Fruit fly (Drosophila melanogaster): ENCODE data around the gene Zip99C.

The Zip99C gene

DNA sequence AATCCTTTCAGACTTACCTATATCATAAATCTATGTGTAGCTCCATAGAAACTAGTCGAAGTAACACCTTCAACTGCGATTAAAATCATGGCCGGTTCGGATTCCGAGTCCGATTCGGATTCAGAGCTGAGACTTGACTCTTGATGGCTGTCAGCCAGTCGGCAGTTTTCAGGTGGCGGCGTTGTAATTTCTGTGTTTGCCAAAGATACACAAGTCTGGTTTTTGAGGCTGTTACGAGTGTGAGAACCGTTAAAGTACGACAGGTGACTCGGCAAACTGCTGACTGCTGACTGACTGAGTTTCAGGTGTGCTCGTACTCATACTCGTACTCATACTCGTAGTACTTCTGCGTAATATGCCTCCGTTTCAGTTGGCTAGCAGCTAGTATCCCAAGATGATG is 22.5 kb upstream of the Zip99C start (continued):
- TF ChIP-seq Lhr (GFP tag; optimal IDR thresholded peaks at IDR 0.05) = no peak
- peak; percentile 19 for TF ChIP-seq CG31365 (tag; optimal IDR thresholded peaks at IDR 0.05)
- TF ChIP-seq nom (GFP tag; optimal IDR thresholded peaks at IDR 0.05) = no peak
- TF ChIP-seq zf30C (GFP tag; optimal IDR thresholded peaks at IDR 0.05) = no peak
- no peak for TF ChIP-seq CG32772 (GFP tag; IDR thresholded peaks at IDR 0.05)
- no peak for TF ChIP-seq CG3407 (GFP tag; optimal IDR thresholded peaks at IDR 0.05)
- TF ChIP-seq vnd (GFP tag; IDR thresholded peaks at IDR 0.05; ENCODE audit: partially characterized antibody) = no peak
- no peak for TF ChIP-seq Taf1 (GFP tag; IDR thresholded peaks at IDR 0.05)
- no peak for TF ChIP-seq az2 (GFP tag; optimal IDR thresholded peaks at IDR 0.05)
- TF ChIP-seq CG14050 (GFP tag; IDR thresholded peaks at IDR 0.05) = no peak
- no peak for TF ChIP-seq Stat92E (GFP tag; optimal IDR thresholded peaks at IDR 0.05)
- no peak for TF ChIP-seq HLHmδ (GFP tag; optimal IDR thresholded peaks at IDR 0.05)
- no peak for TF ChIP-seq CG17802 (tag; optimal IDR thresholded peaks at IDR 0.05)
- no peak for TF ChIP-seq zen (tag; optimal IDR thresholded peaks at IDR 0.05)
- TF ChIP-seq CG16863 (GFP tag; optimal IDR thresholded peaks at IDR 0.05) = no peak
- no peak for TF ChIP-seq CG5180 (GFP tag; optimal IDR thresholded peaks at IDR 0.05)
- TF ChIP-seq toy (GFP tag; IDR thresholded peaks at IDR 0.05) = 0 out of 2 replicates have a peak, but pooled peaks have one; percentile 44
- TF ChIP-seq ro (GFP tag; IDR thresholded peaks at IDR 0.05) = no peak
- TF ChIP-seq br (optimal IDR thresholded peaks at IDR 0.05) = no peak
- no peak for TF ChIP-seq CG6254 (GFP tag; optimal IDR thresholded peaks at IDR 0.05)
- no peak for TF ChIP-seq grau (tag; optimal IDR thresholded peaks at IDR 0.05)
- TF ChIP-seq luna (GFP tag; optimal IDR thresholded peaks at IDR 0.05) = no peak
- TF ChIP-seq CG17385 (GFP tag; optimal IDR thresholded peaks at IDR 0.05) = peak; percentile 16
- TF ChIP-seq her (GFP tag; optimal IDR thresholded peaks at IDR 0.05) = peak; percentile 32
- no peak for TF ChIP-seq CG7271 (tag; optimal IDR thresholded peaks at IDR 0.05)
- TF ChIP-seq emc (GFP tag; optimal IDR thresholded peaks at IDR 0.05) = no peak
- TF ChIP-seq CG10147 (GFP tag; optimal IDR thresholded peaks at IDR 0.05) = no peak
- TF ChIP-seq CG12769 (tag; optimal IDR thresholded peaks at IDR 0.05) = peak; percentile 58
- TF ChIP-seq Kr (GFP tag; optimal IDR thresholded peaks at IDR 0.05) = no peak
- TF ChIP-seq CHES-1-like (GFP tag; optimal IDR thresholded peaks at IDR 0.05) = peak; percentile 2
- peak; percentile 17 for TF ChIP-seq CG2875 (GFP tag; optimal IDR thresholded peaks at IDR 0.05)
- TF ChIP-seq Ets65A (GFP tag) = no peak
- no peak for TF ChIP-seq phol (tag; optimal IDR thresholded peaks at IDR 0.05)
- no peak for TF ChIP-seq Nf-YC (tag; optimal IDR thresholded peaks at IDR 0.05)
- peak; percentile 25 for TF ChIP-seq Side (GFP tag; optimal IDR thresholded peaks at IDR 0.05)
- no peak for TF ChIP-seq nerfin-1 (tag; optimal IDR thresholded peaks at IDR 0.05)
- TF ChIP-seq CG2678 (tag; optimal IDR thresholded peaks at IDR 0.05) = peak; percentile 52
- no peak for TF ChIP-seq mam (GFP tag; optimal IDR thresholded peaks at IDR 0.05)
- TF ChIP-seq klu (GFP tag; IDR thresholded peaks at IDR 0.05) = no peak
- TF ChIP-seq lmd (GFP tag; IDR thresholded peaks at IDR 0.05) = no peak
- no peak for TF ChIP-seq twi (tag; optimal IDR thresholded peaks at IDR 0.05)
- TF ChIP-seq CG3281 (GFP tag; optimal IDR thresholded peaks at IDR 0.05) = peak; percentile 56
- TF ChIP-seq CG10267 (tag; optimal IDR thresholded peaks at IDR 0.05) = no peak
- TF ChIP-seq ttk (GFP tag; IDR thresholded peaks at IDR 0.05) = no peak
- no peak for TF ChIP-seq CG17328 (GFP tag; IDR thresholded peaks at IDR 0.05)
- TF ChIP-seq ara (GFP tag; IDR thresholded peaks at IDR 0.05) = no peak
- no peak for TF ChIP-seq slou (GFP tag; optimal IDR thresholded peaks at IDR 0.05)
- TF ChIP-seq CG9932 (GFP tag; IDR thresholded peaks at IDR 0.05) = no peak; the same call in 1 of the 2 replicates
- TF ChIP-seq CG43689 (GFP tag; IDR thresholded peaks at IDR 0.05) = no peak
- peak; percentile 18 for TF ChIP-seq CG2116 (GFP tag; optimal IDR thresholded peaks at IDR 0.05)
- TF ChIP-seq CG10366 (GFP tag; IDR thresholded peaks at IDR 0.05) = no peak
- peak; percentile 29 for TF ChIP-seq unpg (GFP tag; optimal IDR thresholded peaks at IDR 0.05)

Data from whole organism, embryonic.